Fruit fly (Drosophila melanogaster): ENCODE results near the gene CG43291.

dm6 chr3R:14224105-14224574 is 20.3 kb downstream of the CG43291 start, which contains the start of gene Sp212:
- TF ChIP-seq fkh (GFP tag; optimal IDR thresholded peaks at IDR 0.05) (no peak), fd85E (GFP tag; optimal IDR thresholded peaks at IDR 0.05) (no peak), OdsH (GFP tag; optimal IDR thresholded peaks at IDR 0.05) (no peak), CG16779 (tag; optimal IDR thresholded peaks at IDR 0.05) (no peak), eg (GFP tag; IDR thresholded peaks at IDR 0.05) (0 out of 3 replicates have a peak, but pooled peaks have one; percentile 27), CG31627 (GFP tag; optimal IDR thresholded peaks at IDR 0.05) (no peak), Sox14 (GFP tag; optimal IDR thresholded peaks at IDR 0.05) (peak; percentile 14), Sox102F (GFP tag; optimal IDR thresholded peaks at IDR 0.05) (no peak), Hr39 (GFP tag; optimal IDR thresholded peaks at IDR 0.05) (no peak), Ets96B (tag; optimal IDR thresholded peaks at IDR 0.05) (no peak), Gug (GFP tag; IDR thresholded peaks at IDR 0.05) (no peak), acj6 (GFP tag; optimal IDR thresholded peaks at IDR 0.05) (no peak), CG9139 (GFP tag; optimal IDR thresholded peaks at IDR 0.05) (no peak)
